Worm (Caenorhabditis elegans) whole organism, young adult: ENCODE results near the gene T24F1.7.

ENCODE experiments used
- F10E7.11 ChIP-seq: sonication (generic microtip); optimal IDR thresholded peaks from 2 replicates; lab custom pipeline; 2017; ENCODE audit warnings: mild to moderate bottlenecking, missing genetic modification characterization, moderate library complexity, missing compliant biosample characterization
- F33H1.4 ChIP-seq: fragments of 200-800 bp; sonication (Bioruptor generic); IDR thresholded peaks from 2 replicates; pipeline ENCODE4 v1.3.6; 2022; ENCODE audit warnings: missing genetic modification reagents, missing genetic modification characterization, missing compliant biosample characterization
- F52B5.7 ChIP-seq: sonication (generic microtip); optimal IDR thresholded peaks from 2 replicates; lab custom pipeline; 2016; ENCODE audit warnings: mild to moderate bottlenecking, missing genetic modification characterization, missing compliant biosample characterization
- F55B11.4 ChIP-seq: sonication (generic microtip); optimal IDR thresholded peaks from 2 replicates; lab custom pipeline; 2016; ENCODE audit warnings: missing compliant biosample characterization, missing genetic modification characterization, borderline replicate concordance; ENCODE audit not compliant: insufficient read depth
- Y53F4B.3 ChIP-seq: fragments of 200-800 bp; sonication (Bioruptor generic); IDR thresholded peaks from 2 replicates; pipeline ENCODE4 v1.3.6; 2022; ENCODE audit warnings: missing genetic modification reagents, missing genetic modification characterization, missing compliant biosample characterization
- Y53G8AR.9 ChIP-seq: fragments of 200-800 bp; sonication (Bioruptor generic); conservative IDR thresholded peaks from 2 replicates; pipeline ENCODE4 v1.3.6; 2022; ENCODE audit warnings: missing genetic modification reagents, missing genetic modification characterization, missing compliant biosample characterization
- Y79H2A.3 ChIP-seq: fragments of 200-800 bp; sonication (Bioruptor generic); conservative IDR thresholded peaks from 2 replicates; pipeline ENCODE4 v1.3.6; 2022; ENCODE audit warnings: missing genetic modification reagents, missing genetic modification characterization, missing compliant biosample characterization
- Y95B8A.8 ChIP-seq: fragments of 200-800 bp; sonication (Bioruptor generic); IDR thresholded peaks from 2 replicates; pipeline ENCODE4 v1.3.6; 2022; ENCODE audit warnings: missing genetic modification reagents, missing genetic modification characterization, missing compliant biosample characterization
- aptf-2 ChIP-seq: fragments of 200-800 bp; sonication (Bioruptor generic); conservative IDR thresholded peaks from 2 replicates; pipeline ENCODE4 v1.3.6; 2022; ENCODE audit warnings: missing genetic modification reagents, missing genetic modification characterization, missing compliant biosample characterization
- aptf-3 ChIP-seq: fragments of 200-800 bp; sonication (Bioruptor generic); IDR thresholded peaks from 2 replicates; pipeline ENCODE4 v1.3.6; 2022; ENCODE audit warnings: missing genetic modification characterization, missing compliant biosample characterization
- athp-1 ChIP-seq: sonication (generic microtip); optimal IDR thresholded peaks from 2 replicates; lab custom pipeline; 2017; ENCODE audit warnings: mild to moderate bottlenecking, missing genetic modification characterization, missing compliant biosample characterization
- attf-3 ChIP-seq: fragments of 200-800 bp; sonication (Bioruptor generic); conservative IDR thresholded peaks from 2 replicates; pipeline ENCODE4 v1.3.6; 2022; ENCODE audit warnings: missing genetic modification reagents, missing genetic modification characterization, missing compliant biosample characterization
- cebp-1 ChIP-seq, 2 experiments: fragments of 200-800 bp in 1 of 2; sonication (Bioruptor generic) in 1 of 2; sonication (generic microtip) in 1 of 2; IDR thresholded peaks in 1 of 2; optimal IDR thresholded peaks in 1 of 2; 2 replicates each; pipeline versions ENCODE4 v1.3.6 to Lab custom; 2017 to 2022; ENCODE audit warnings: missing compliant biosample characterization in 2 of 2, missing genetic modification characterization in 2 of 2, mild to moderate bottlenecking in 1 of 2, missing genetic modification reagents in 1 of 2, moderate library complexity in 1 of 2
- ceh-58 ChIP-seq: fragments of 200-800 bp; sonication (Bioruptor generic); IDR thresholded peaks from 2 replicates; pipeline ENCODE4 v1.3.6; 2022; ENCODE audit warnings: missing genetic modification characterization, missing compliant biosample characterization
- chd-7 ChIP-seq: sonication (generic microtip); optimal IDR thresholded peaks from 2 replicates; lab custom pipeline; 2016; ENCODE audit warnings: mild to moderate bottlenecking, missing genetic modification characterization, moderate library complexity, missing compliant biosample characterization
- die-1 ChIP-seq: sonication (generic microtip); optimal IDR thresholded peaks from 2 replicates; lab custom pipeline; 2016; ENCODE audit warnings: missing genotype, mild to moderate bottlenecking, missing genetic modification characterization, missing compliant biosample characterization
- dox-1 ChIP-seq: fragments of 200-800 bp; sonication (Bioruptor generic); IDR thresholded peaks from 2 replicates; pipeline ENCODE4 v1.3.6; 2022; ENCODE audit warnings: missing genetic modification reagents, missing genetic modification characterization, missing compliant biosample characterization
- efl-1 ChIP-seq: fragments of 150-350 bp; optimal IDR thresholded peaks from 2 replicates; lab custom pipeline; 2014; ENCODE audit warnings: missing biosample characterization, missing genetic modification reagents, missing genetic modification characterization
- egrh-3 ChIP-seq: fragments of 200-800 bp; sonication (Bioruptor generic); IDR thresholded peaks from 2 replicates; pipeline ENCODE4 v1.3.6; 2022; ENCODE audit warnings: missing genetic modification reagents, missing genetic modification characterization, missing compliant biosample characterization
- ekl-4 ChIP-seq: fragments of 200-800 bp; sonication (Bioruptor generic); IDR thresholded peaks from 2 replicates; pipeline ENCODE4 v1.3.6; 2022; ENCODE audit warnings: missing genetic modification reagents, missing genetic modification characterization, missing compliant biosample characterization
- gei-17 ChIP-seq: fragments of 200-800 bp; sonication (Bioruptor generic); optimal IDR thresholded peaks from 2 replicates; lab custom pipeline; 2018; ENCODE audit warnings: mild to moderate bottlenecking, missing genetic modification characterization, missing compliant biosample characterization
- him-1 ChIP-seq: sonication (generic microtip); optimal IDR thresholded peaks from 2 replicates; lab custom pipeline; 2016; ENCODE audit warnings: missing genotype, missing genetic modification reagents, missing genetic modification characterization, missing compliant biosample characterization
- hmg-1.2 ChIP-seq: fragments of 200-800 bp; sonication (Bioruptor generic); IDR thresholded peaks from 2 replicates; pipeline ENCODE4 v1.3.6; 2022; ENCODE audit warnings: missing genetic modification reagents, missing genetic modification characterization, missing compliant biosample characterization
- hmg-20 ChIP-seq: fragments of 200-800 bp; sonication (Bioruptor generic); IDR thresholded peaks from 2 replicates; pipeline ENCODE4 v1.3.6; 2022; ENCODE audit warnings: missing genetic modification reagents, missing genetic modification characterization, missing compliant biosample characterization
- hsf-1 ChIP-seq: fragments of 200-800 bp; sonication (Bioruptor generic); IDR thresholded peaks from 2 replicates; pipeline ENCODE4 v1.3.6; 2022; ENCODE audit warnings: missing genetic modification reagents, missing genetic modification characterization, missing compliant biosample characterization
- lin-40 ChIP-seq: sonication (generic microtip); optimal IDR thresholded peaks from 2 replicates; lab custom pipeline; 2016; ENCODE audit warnings: missing genetic modification characterization, mild to moderate bottlenecking, missing compliant biosample characterization, missing genotype, missing genetic modification reagents
- lsy-27 ChIP-seq: sonication (generic microtip); optimal IDR thresholded peaks from 2 replicates; lab custom pipeline; 2017; ENCODE audit warnings: missing genetic modification characterization, mild to moderate bottlenecking, missing compliant biosample characterization, antibody characterized with exemption, missing genotype, borderline replicate concordance; ENCODE audit not compliant: insufficient read depth
- nhr-179 ChIP-seq: sonication (generic microtip); optimal IDR thresholded peaks from 2 replicates; lab custom pipeline; 2016; ENCODE audit warnings: mild to moderate bottlenecking, missing genetic modification characterization, missing compliant biosample characterization
- nhr-80 ChIP-seq: sonication (generic microtip); optimal IDR thresholded peaks from 2 replicates; lab custom pipeline; 2016; ENCODE audit warnings: missing genetic modification characterization, missing compliant biosample characterization
- nhr-90 ChIP-seq: sonication (generic microtip); optimal IDR thresholded peaks from 2 replicates; lab custom pipeline; 2016; ENCODE audit warnings: missing genotype, mild to moderate bottlenecking, missing genetic modification characterization, missing compliant biosample characterization
- pbrm-1 ChIP-seq: fragments of 200-800 bp; sonication (Bioruptor generic); IDR thresholded peaks from 2 replicates; pipeline ENCODE4 v1.3.6; 2022; ENCODE audit warnings: missing genetic modification reagents, missing genetic modification characterization, missing compliant biosample characterization
- rcor-1 ChIP-seq: fragments of 200-800 bp; sonication (Bioruptor generic); IDR thresholded peaks from 2 replicates; pipeline ENCODE4 v1.3.6; 2022; ENCODE audit warnings: missing genetic modification reagents, missing genetic modification characterization, missing compliant biosample characterization
- repo-1 ChIP-seq: sonication (generic microtip); optimal IDR thresholded peaks from 2 replicates; lab custom pipeline; 2017; ENCODE audit warnings: mild to moderate bottlenecking, missing genetic modification characterization, missing compliant biosample characterization
- rpc-1 ChIP-seq, 2 experiments: fragments of 150-350 bp in 1 of 2; sonication (generic microtip) in 1 of 2; optimal IDR thresholded peaks; 2 replicates each; lab custom pipeline; 2014 to 2018; ENCODE audit warnings: missing biosample characterization in 1 of 2, missing genetic modification characterization in 1 of 2, missing genetic modification reagents in 1 of 2, missing genotype in 1 of 2
- somi-1 ChIP-seq: fragments of 200-800 bp; sonication (Bioruptor generic); optimal IDR thresholded peaks from 2 replicates; lab custom pipeline; 2018; ENCODE audit warnings: mild to moderate bottlenecking, missing genetic modification characterization, missing compliant biosample characterization
- tlf-1 ChIP-seq: fragments of 200-800 bp; sonication (Bioruptor generic); optimal IDR thresholded peaks from 2 replicates; lab custom pipeline; 2018; ENCODE audit warnings: mild to moderate bottlenecking, missing genetic modification characterization, missing compliant biosample characterization
- unc-62 ChIP-seq: fragments of 150-350 bp; optimal IDR thresholded peaks from 2 replicates; lab custom pipeline; 2014; ENCODE audit warnings: missing biosample characterization, missing genetic modification reagents, missing genetic modification characterization
- ztf-18 ChIP-seq: sonication (generic microtip); optimal IDR thresholded peaks from 2 replicates; lab custom pipeline; 2016; ENCODE audit warnings: missing genotype, mild to moderate bottlenecking, missing genetic modification characterization, missing compliant biosample characterization
- ztf-22 ChIP-seq: fragments of 200-800 bp; sonication (Bioruptor generic); optimal IDR thresholded peaks from 2 replicates; lab custom pipeline; 2018; ENCODE audit warnings: mild to moderate bottlenecking, missing genetic modification characterization, moderate library complexity, missing compliant biosample characterization
- ztf-25 ChIP-seq: fragments of 200-800 bp; sonication (Bioruptor generic); IDR thresholded peaks from 2 replicates; pipeline ENCODE4 v1.3.6; 2022; ENCODE audit warnings: missing genetic modification reagents, missing genetic modification characterization, missing compliant biosample characterization
- ztf-26 ChIP-seq: sonication (generic microtip); optimal IDR thresholded peaks from 2 replicates; lab custom pipeline; 2017; ENCODE audit warnings: missing genetic modification characterization, missing compliant biosample characterization
- ztf-6 ChIP-seq: fragments of 200-800 bp; sonication (Bioruptor generic); IDR thresholded peaks from 2 replicates; pipeline ENCODE4 v1.3.6; 2022; ENCODE audit warnings: missing genetic modification reagents, missing genetic modification characterization, missing compliant biosample characterization

T24F1.7 gene

ce11 chrII:11285282-11285933 is 26.9 kb upstream of the T24F1.7 start:
- TF ChIP-seq nhr-80 (tag; lab: Kevin White, UChicago) (peak; percentile 17), hsf-1 (GFP tag; lab: Robert Waterston, UW) (no peak)

DNA sequence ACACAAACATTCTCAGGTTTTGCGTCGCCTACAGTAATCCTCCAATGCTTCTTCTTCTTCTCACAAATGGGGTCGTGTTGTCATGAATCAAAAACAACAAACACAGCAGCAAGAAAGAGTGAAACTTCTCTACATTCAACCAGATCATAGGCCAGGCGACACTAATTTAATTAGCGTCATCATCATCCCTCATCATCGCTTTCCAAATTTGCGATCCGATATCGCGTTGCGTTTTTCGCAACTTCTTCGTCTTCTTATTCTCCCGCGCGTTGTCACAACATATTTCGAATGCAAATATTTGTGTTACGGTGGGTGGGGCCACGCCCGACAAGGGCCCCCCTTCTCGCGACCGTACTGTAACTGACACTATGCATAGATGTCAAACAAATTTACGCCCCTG is 25.9 kb upstream of the T24F1.7 start:
- TF ChIP-seq nhr-179 (tag; lab: Kevin White, UChicago) (no peak), Y53F4B.3 (GFP tag; lab: Robert Waterston, UW) (no peak), aptf-2 (no peak), tlf-1 (no peak), Y79H2A.3 (no peak), Y53G8AR.9 (no peak), F33H1.4 (GFP tag; lab: Robert Waterston, UW) (no peak), cebp-1 (GFP tag; IDR thresholded peaks at IDR 0.05; lab: Robert Waterston, UW) (no peak), cebp-1 (tag; optimal IDR thresholded peaks at IDR 0.05; lab: Kevin White, UChicago) (no peak), F55B11.4 (tag; lab: Kevin White, UChicago) (no peak), gei-17 (no peak), attf-3 (GFP tag; lab: Robert Waterston, UW) (no peak), nhr-90 (tag; lab: Kevin White, UChicago) (no peak), ekl-4 (GFP tag; lab: Robert Waterston, UW) (no peak)

DNA sequence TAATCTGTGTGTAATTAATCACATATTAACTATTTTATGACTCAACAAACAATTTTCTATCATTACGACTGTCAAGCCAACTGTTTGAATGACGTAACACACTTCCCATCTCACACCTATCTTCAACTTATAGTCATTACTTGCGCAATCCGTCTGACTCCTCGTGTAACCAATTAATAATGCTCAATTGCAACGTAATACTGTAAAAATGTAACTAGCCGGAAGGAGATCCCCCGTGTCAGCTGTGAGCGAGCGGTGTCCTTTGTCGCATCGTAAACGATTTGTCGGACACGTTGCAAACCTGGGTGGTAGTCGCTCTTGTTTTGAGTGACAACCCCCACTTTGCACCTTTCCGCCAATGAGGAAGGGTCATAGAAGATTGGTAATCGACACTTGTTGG is 24.2 kb upstream of the T24F1.7 start:
- TF ChIP-seq Y53F4B.3 (GFP tag; lab: Robert Waterston, UW) (no peak), egrh-3 (GFP tag; lab: Robert Waterston, UW) (no peak), F52B5.7 (no peak), hmg-20 (no peak), aptf-3 (GFP tag; lab: Robert Waterston, UW) (no peak), tlf-1 (no peak), unc-62 (GFP tag; lab: Kevin White, UChicago) (no peak), somi-1 (GFP tag; lab: Kevin White, UChicago) (no peak), lsy-27 (no peak)

- TF ChIP-seq ztf-22 (GFP tag; lab: Kevin White, UChicago) (no peak), him-1 (tag; lab: Kevin White, UChicago) (peak; percentile 38), ztf-25 (GFP tag; lab: Robert Waterston, UW) (0 out of 2 replicates have a peak, but pooled peaks have one; percentile 39), ztf-26 (tag; lab: Kevin White, UChicago) (no peak), lin-40 (no peak), F10E7.11 (no peak), Y79H2A.3 (no peak), gei-17 (no peak), chd-7 (tag; lab: Kevin White, UChicago) (no peak), ztf-6 (GFP tag; lab: Robert Waterston, UW) (no peak), repo-1 (tag; lab: Kevin White, UChicago) (no peak), efl-1 (GFP tag; lab: Kevin White, UChicago) (peak; percentile 55), ceh-58 (GFP tag; lab: Robert Waterston, UW) (no peak), Y95B8A.8 (GFP tag; lab: Robert Waterston, UW) (no peak), rpc-1 (optimal IDR thresholded peaks at IDR 0.05; lab: Kevin White, UChicago) (no peak), rpc-1 (tag; optimal IDR thresholded peaks at IDR 0.05; lab: Kevin White, UChicago) (no peak), athp-1 (tag; lab: Kevin White, UChicago) (peak; percentile 67), pbrm-1 (GFP tag; lab: Robert Waterston, UW) (no peak), hmg-1.2 (GFP tag; lab: Robert Waterston, UW) (0 out of 2 replicates have a peak, but pooled peaks have one; percentile 8), dox-1 (GFP tag; lab: Robert Waterston, UW) (peak; percentile 31; the same call in 1 of the 2 replicates), die-1 (tag; lab: Kevin White, UChicago) (no peak), ztf-18 (peak; percentile 20), rcor-1 (GFP tag; lab: Robert Waterston, UW) (0 out of 2 replicates have a peak, but pooled peaks have one; percentile 39)
These were observed 22.1 kb upstream of the T24F1.7 start, which contains the start of gene C47G2.3 for ce11 chrII:11290109-11290784. Gene C47G2.3 (minus strand): TSS chrII:11290159.
